Worm (Caenorhabditis elegans) whole organism, L3 larva: ENCODE results near the gene let-653.

Experiments
- R02D3.7 ChIP-seq: fragments of 150-350 bp; optimal IDR thresholded peaks from 2 replicates; lab custom pipeline; 2014; ENCODE audit warnings: missing biosample characterization, missing genetic modification characterization
- ZK546.5 ChIP-seq: sonication (generic microtip); optimal IDR thresholded peaks from 2 replicates; lab custom pipeline; 2017; ENCODE audit warnings: missing biosample characterization, missing genetic modification characterization
- aly-2 ChIP-seq: fragments of 150-350 bp; optimal IDR thresholded peaks from 2 replicates; lab custom pipeline; 2014; ENCODE audit warnings: missing biosample characterization, missing genetic modification characterization
- egl-27 ChIP-seq: sonication (generic microtip); optimal IDR thresholded peaks from 4 replicates; lab custom pipeline; 2017; ENCODE audit warnings: missing biosample characterization, missing genetic modification reagents, missing genetic modification characterization
- elt-3 ChIP-seq, 3 experiments: fragments of 150-350 bp in 1 of 3; sonication (generic microtip) in 2 of 3; optimal IDR thresholded peaks; 2 replicates in 2 of 3; 4 replicates in 1 of 3; lab custom pipeline; 2014 to 2017; ENCODE audit warnings: missing biosample characterization in 3 of 3, missing genetic modification characterization in 3 of 3
- jun-1 ChIP-seq: fragments of 150-350 bp; optimal IDR thresholded peaks from 2 replicates; lab custom pipeline; 2014; ENCODE audit warnings: missing biosample characterization, missing genetic modification reagents, missing genetic modification characterization
- lin-39 ChIP-seq: fragments of 150-350 bp; optimal IDR thresholded peaks from 2 replicates; lab custom pipeline; 2018; ENCODE audit warnings: missing biosample characterization, missing genetic modification reagents, missing genetic modification characterization
- nhr-11 ChIP-seq: fragments of 150-350 bp; optimal IDR thresholded peaks from 2 replicates; lab custom pipeline; 2014; ENCODE audit warnings: missing biosample characterization, missing genetic modification characterization
- nhr-12 ChIP-seq: fragments of 150-350 bp; optimal IDR thresholded peaks from 2 replicates; lab custom pipeline; 2014; ENCODE audit warnings: missing biosample characterization, missing genetic modification characterization
- nhr-23 ChIP-seq: fragments of 150-350 bp; optimal IDR thresholded peaks from 2 replicates; lab custom pipeline; 2014; ENCODE audit warnings: missing biosample characterization, missing genetic modification reagents, missing genetic modification characterization
- nhr-43 ChIP-seq: sonication (generic microtip); optimal IDR thresholded peaks from 2 replicates; lab custom pipeline; 2016; ENCODE audit warnings: mild to moderate bottlenecking, missing genetic modification characterization, missing compliant biosample characterization; ENCODE audit not compliant: poor library complexity, severe bottlenecking
- unc-62 ChIP-seq: fragments of 150-350 bp; sonication (generic microtip); optimal IDR thresholded peaks from 4 replicates; lab custom pipeline; 2014; ENCODE audit warnings: missing biosample characterization, missing genetic modification reagents, missing genetic modification characterization
- zag-1 ChIP-seq: fragments of 150-350 bp; optimal IDR thresholded peaks from 2 replicates; lab custom pipeline; 2014; ENCODE audit warnings: missing biosample characterization, missing genetic modification characterization
- ztf-4 ChIP-seq: fragments of 150-350 bp; optimal IDR thresholded peaks from 2 replicates; lab custom pipeline; 2014; ENCODE audit warnings: missing biosample characterization, missing genetic modification characterization

DNA sequence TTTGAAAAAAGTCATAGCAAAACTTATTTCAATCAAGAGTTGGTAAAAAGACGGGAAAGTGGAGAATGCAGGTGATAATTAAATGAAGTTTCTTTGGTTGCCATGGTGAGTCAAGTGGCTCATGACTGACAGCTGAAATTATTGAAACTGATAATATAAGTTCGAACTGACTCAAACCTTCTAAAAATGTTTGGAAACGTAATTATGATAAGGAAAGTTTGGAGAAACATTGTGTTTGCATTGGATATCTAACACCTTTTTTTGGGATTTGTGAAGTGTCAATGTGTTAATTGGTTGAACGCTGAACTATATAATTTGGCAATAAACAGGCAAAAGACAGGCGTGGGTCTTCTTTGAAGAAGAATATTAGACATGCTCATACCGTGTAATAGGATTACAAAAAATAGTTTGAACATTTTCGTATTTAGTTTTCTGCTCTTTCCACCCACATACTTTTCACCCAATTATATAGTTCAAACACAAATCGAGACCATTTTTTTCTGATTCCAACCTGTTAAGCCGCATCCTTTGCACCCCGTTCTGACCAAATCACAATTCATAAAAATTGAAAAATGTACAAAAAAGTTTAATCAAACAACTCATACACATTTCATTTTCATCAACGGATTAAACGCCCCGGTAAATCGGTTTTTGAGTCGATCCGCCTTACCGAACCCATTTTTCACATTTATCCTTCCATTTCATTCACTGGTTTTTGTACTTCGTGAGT, 40.1 kb downstream of the let-653 start, which contains the start of the genes srlf-33 and srlf-32:
- TF ChIP-seq nhr-43 (tag; lab: Kevin White, UChicago) (no peak), egl-27 (tag; lab: Kevin White, UChicago) (no peak), ztf-4 (tag; lab: Kevin White, UChicago) (no peak), ZK546.5 (tag; lab: Kevin White, UChicago) (no peak), nhr-11 (tag; lab: Kevin White, UChicago) (no peak), jun-1 (tag; lab: Kevin White, UChicago) (no peak), zag-1 (no peak), nhr-12 (no peak), elt-3 (tag; optimal IDR thresholded peaks at IDR 0.05; lab: Kevin White, UChicago) (no peak), nhr-23 (tag; lab: Kevin White, UChicago) (no peak), aly-2 (tag; lab: Kevin White, UChicago) (no peak), lin-39 (no peak), R02D3.7 (tag; lab: Kevin White, UChicago) (no peak), unc-62 (no peak)
